In genomic region chr2L:19790553-19791320, dm6 we compare ENCODE assay signal across 4 fruit fly cellular contexts.
TF ChIP-seq lines count a peak whose summit lies in the region.

No protein-coding gene starts in this region.

- TF ChIP-seq CTCF in whole organism, embryonic (GFP tag; optimal IDR thresholded peaks at IDR 0.05; lab: Kevin White, UChicago), result no peak

TF ChIP-seq in whole organism, embryonic, 481 proteins besides CTCF, POLR2A, EP300 and RAD21 (continues in another document):
- TF ChIP-seq CG4404 (GFP tag; IDR thresholded peaks at IDR 0.05; lab: Robert Waterston, UW) (no peak), cwo (GFP tag; optimal IDR thresholded peaks at IDR 0.05; lab: Kevin White, UChicago) (no peak), CG9797 (GFP tag; optimal IDR thresholded peaks at IDR 0.05; lab: Kevin White, UChicago) (no peak), cas (GFP tag; IDR thresholded peaks at IDR 0.05; lab: Robert Waterston, UW) (no peak), CG7556 (GFP tag; optimal IDR thresholded peaks at IDR 0.05; lab: Kevin White, UChicago) (peak; percentile 21), bab2 (GFP tag; optimal IDR thresholded peaks at IDR 0.05; lab: Kevin White, UChicago) (no peak), Sry-δ (GFP tag; optimal IDR thresholded peaks at IDR 0.05; lab: Kevin White, UChicago) (no peak), Abd-B (GFP tag; optimal IDR thresholded peaks at IDR 0.05; lab: Kevin White, UChicago) (no peak), Opbp (GFP tag; IDR thresholded peaks at IDR 0.05; lab: Robert Waterston, UW; ENCODE audit: partially characterized antibody) (peak; percentile 35; the same call in 1 of the 3 replicates), CG11398 (GFP tag; optimal IDR thresholded peaks at IDR 0.05; lab: Kevin White, UChicago) (no peak), odd (GFP tag; optimal IDR thresholded peaks at IDR 0.05; lab: Kevin White, UChicago) (no peak), CG17912 (GFP tag; optimal IDR thresholded peaks at IDR 0.05; lab: Kevin White, UChicago) (no peak), ac (GFP tag; optimal IDR thresholded peaks at IDR 0.05; lab: Kevin White, UChicago) (no peak), Hr3 (GFP tag; optimal IDR thresholded peaks at IDR 0.05; lab: Kevin White, UChicago) (no peak), Lhr (GFP tag; optimal IDR thresholded peaks at IDR 0.05; lab: Kevin White, UChicago) (peak; percentile 49), zfh1 (GFP tag; IDR thresholded peaks at IDR 0.05; lab: Robert Waterston, UW) (0 out of 3 replicates have a peak, but pooled peaks have one; percentile 9), bbx (GFP tag; IDR thresholded peaks at IDR 0.05; lab: Robert Waterston, UW; ENCODE audit: partially characterized antibody) (peak; percentile 61; the same call in 1 of the 2 replicates), dimm (GFP tag; IDR thresholded peaks at IDR 0.05; lab: Robert Waterston, UW) (no peak), zf30C (GFP tag; optimal IDR thresholded peaks at IDR 0.05; lab: Kevin White, UChicago) (no peak), insv (GFP tag; optimal IDR thresholded peaks at IDR 0.05; lab: Kevin White, UChicago) (peak in 1 of 2 experiments; percentile 6), Scr (GFP tag; IDR thresholded peaks at IDR 0.05; lab: Robert Waterston, UW; ENCODE audit: partially characterized antibody) (no peak), CG7839 (tag; optimal IDR thresholded peaks at IDR 0.05; lab: Kevin White, UChicago) (no peak)

TF ChIP-seq in whole organism, prepupa, 60 proteins besides CTCF, POLR2A, EP300 and RAD21 (continues in another document):
- TF ChIP-seq spab (GFP tag; optimal IDR thresholded peaks at IDR 0.05; lab: Kevin White, UChicago) (peak; percentile 1), Hr38 (GFP tag; optimal IDR thresholded peaks at IDR 0.05; lab: Kevin White, UChicago) (no peak), CG8632 (GFP tag; optimal IDR thresholded peaks at IDR 0.05; lab: Kevin White, UChicago) (no peak), salr (GFP tag; optimal IDR thresholded peaks at IDR 0.05; lab: Kevin White, UChicago) (peak in 1 of 2 experiments; percentile 44), Eip75B (GFP tag; optimal IDR thresholded peaks at IDR 0.05; lab: Kevin White, UChicago) (peak; percentile 22), Sox15 (GFP tag; optimal IDR thresholded peaks at IDR 0.05; lab: Kevin White, UChicago) (peak; percentile 3), dac (GFP tag; optimal IDR thresholded peaks at IDR 0.05; lab: Kevin White, UChicago) (no peak), esn (GFP tag; optimal IDR thresholded peaks at IDR 0.05; lab: Kevin White, UChicago) (peak; percentile 45), CG4318 (GFP tag; optimal IDR thresholded peaks at IDR 0.05; lab: Kevin White, UChicago) (peak; percentile 4), topi (GFP tag; optimal IDR thresholded peaks at IDR 0.05; lab: Kevin White, UChicago) (peak; percentile 16), CG6854 (GFP tag; optimal IDR thresholded peaks at IDR 0.05; lab: Kevin White, UChicago) (no peak), CG3919 (GFP tag; optimal IDR thresholded peaks at IDR 0.05; lab: Kevin White, UChicago) (peak; percentile 1), Sox14 (GFP tag; optimal IDR thresholded peaks at IDR 0.05; lab: Kevin White, UChicago) (peak; percentile 16), CG6808 (GFP tag; optimal IDR thresholded peaks at IDR 0.05; lab: Kevin White, UChicago) (peak; percentile 2), CG6276 (GFP tag; optimal IDR thresholded peaks at IDR 0.05; lab: Kevin White, UChicago) (peak; percentile 17), pdm3 (GFP tag; optimal IDR thresholded peaks at IDR 0.05; lab: Kevin White, UChicago) (peak; percentile 30), CG10631 (GFP tag; optimal IDR thresholded peaks at IDR 0.05; lab: Kevin White, UChicago) (peak; percentile 2), eg (GFP tag; IDR thresholded peaks at IDR 0.05; lab: Robert Waterston, UW) (0 out of 3 replicates have a peak, but pooled peaks have one; percentile 37), CG32006 (GFP tag; optimal IDR thresholded peaks at IDR 0.05; lab: Kevin White, UChicago) (peak; percentile 68), CG10669 (GFP tag; optimal IDR thresholded peaks at IDR 0.05; lab: Kevin White, UChicago) (no peak), Met (GFP tag; optimal IDR thresholded peaks at IDR 0.05; lab: Kevin White, UChicago) (peak; percentile 44), Blimp-1 (GFP tag; optimal IDR thresholded peaks at IDR 0.05; lab: Kevin White, UChicago) (no peak), lz (GFP tag; optimal IDR thresholded peaks at IDR 0.05; lab: Kevin White, UChicago) (peak; percentile 12)

TF ChIP-seq in whole organism, pupa, 21 proteins besides CTCF, POLR2A, EP300 and RAD21:
- TF ChIP-seq gl (tag; optimal IDR thresholded peaks at IDR 0.05; lab: Kevin White, UChicago), result no peak
- peak; percentile 12 for TF ChIP-seq CG9948 (tag; optimal IDR thresholded peaks at IDR 0.05; lab: Kevin White, UChicago)
- TF ChIP-seq EcR (GFP tag; optimal IDR thresholded peaks at IDR 0.05; lab: Kevin White, UChicago), result no peak
- peak; percentile 32 for TF ChIP-seq CG14655 (GFP tag; optimal IDR thresholded peaks at IDR 0.05; lab: Kevin White, UChicago)
- TF ChIP-seq CG34367 (tag; optimal IDR thresholded peaks at IDR 0.05; lab: Kevin White, UChicago), result no peak
- TF ChIP-seq Pif1B (GFP tag; optimal IDR thresholded peaks at IDR 0.05; lab: Kevin White, UChicago), result no peak
- peak; percentile 18 for TF ChIP-seq Pif1A (GFP tag; optimal IDR thresholded peaks at IDR 0.05; lab: Kevin White, UChicago)
- TF ChIP-seq CG32121 (GFP tag; IDR thresholded peaks at IDR 0.05; lab: Robert Waterston, UW), result no peak
- TF ChIP-seq rn (GFP tag; IDR thresholded peaks at IDR 0.05; lab: Robert Waterston, UW), result no peak

TF ChIP-seq in whole organism, wandering third instar larva, 38 proteins besides CTCF, POLR2A, EP300 and RAD21:
- TF ChIP-seq h (GFP tag; optimal IDR thresholded peaks at IDR 0.05; lab: Kevin White, UChicago) (no peak), woc (GFP tag; optimal IDR thresholded peaks at IDR 0.05; lab: Kevin White, UChicago) (no peak), Rel (GFP tag; optimal IDR thresholded peaks at IDR 0.05; lab: Kevin White, UChicago) (no peak), Rel (tag; optimal IDR thresholded peaks at IDR 0.05; lab: Kevin White, UChicago) (no peak), N (GFP tag; optimal IDR thresholded peaks at IDR 0.05; lab: Kevin White, UChicago) (peak; percentile 81), Myc (optimal IDR thresholded peaks at IDR 0.05; lab: Kevin White, UChicago) (no peak), ey (GFP tag; optimal IDR thresholded peaks at IDR 0.05; lab: Kevin White, UChicago) (peak; percentile 12)
